Fruit fly (Drosophila melanogaster) whole organism, pupa: ENCODE results near the gene CG31913.

Experiments
- CG10348 ChIP-seq: fragments of 200-800 bp; sonication (Bioruptor generic); IDR thresholded peaks from 2 replicates; pipeline ENCODE4 v1.3.6; 2022; ENCODE audit warnings: missing biosample characterization, missing genetic modification characterization
- CG12605 ChIP-seq: fragments of 200-800 bp; sonication (Bioruptor generic); IDR thresholded peaks from 2 replicates; pipeline ENCODE4 v1.3.6; 2022; ENCODE audit warnings: missing biosample characterization, missing genetic modification characterization
- CG13204 ChIP-seq: fragments of 200-800 bp; sonication (Bioruptor generic); optimal IDR thresholded peaks from 2 replicates; lab custom pipeline; 2018; ENCODE audit warnings: missing biosample characterization, mild to moderate bottlenecking, missing genetic modification characterization, moderate library complexity
- CG14655 ChIP-seq: fragments of 200-800 bp; sonication (Bioruptor generic); optimal IDR thresholded peaks from 3 replicates; lab custom pipeline; 2017; ENCODE audit warnings: mild to moderate bottlenecking, missing biosample characterization, missing genetic modification reagents, missing genetic modification characterization
- CG15710 ChIP-seq: fragments of 200-800 bp; sonication (Bioruptor generic); optimal IDR thresholded peaks from 2 replicates; lab custom pipeline; 2018; ENCODE audit warnings: missing biosample characterization, mild to moderate bottlenecking, missing genetic modification characterization, moderate library complexity
- CG17806 ChIP-seq: fragments of 200-800 bp; sonication (Bioruptor generic); optimal IDR thresholded peaks from 2 replicates; lab custom pipeline; 2018; ENCODE audit warnings: missing biosample characterization, mild to moderate bottlenecking, missing genetic modification characterization, moderate library complexity
- CG32121 ChIP-seq: fragments of 200-800 bp; sonication (Bioruptor generic); IDR thresholded peaks from 2 replicates; pipeline ENCODE4 v1.3.6; 2022; ENCODE audit warnings: missing biosample characterization, missing genetic modification characterization
- CG34367 ChIP-seq: fragments of 200-800 bp; sonication (Bioruptor generic); optimal IDR thresholded peaks from 2 replicates; lab custom pipeline; 2018; ENCODE audit warnings: missing biosample characterization, mild to moderate bottlenecking, missing genetic modification characterization
- CG4496 ChIP-seq: fragments of 200-800 bp; sonication (Bioruptor generic); IDR thresholded peaks from 3 replicates; pipeline ENCODE4 v1.3.6; 2022; ENCODE audit warnings: missing biosample characterization, missing genetic modification characterization
- CG8159 ChIP-seq: fragments of 200-800 bp; sonication (Bioruptor generic); optimal IDR thresholded peaks from 3 replicates; lab custom pipeline; 2018; ENCODE audit warnings: missing biosample characterization, mild to moderate bottlenecking, missing genetic modification characterization, moderate library complexity
- CG8301 ChIP-seq: fragments of 200-800 bp; sonication (Bioruptor generic); optimal IDR thresholded peaks from 2 replicates; lab custom pipeline; 2018; ENCODE audit warnings: missing biosample characterization, mild to moderate bottlenecking, missing genetic modification characterization
- CG9948 ChIP-seq: fragments of 200-800 bp; sonication (Bioruptor generic); optimal IDR thresholded peaks from 2 replicates; lab custom pipeline; 2018; ENCODE audit warnings: missing biosample characterization, mild to moderate bottlenecking, missing genetic modification characterization, moderate library complexity
- D1 ChIP-seq: fragments of 200-800 bp; sonication (Bioruptor generic); optimal IDR thresholded peaks from 2 replicates; lab custom pipeline; 2018; ENCODE audit warnings: missing biosample characterization, mild to moderate bottlenecking, missing genetic modification characterization, moderate library complexity
- EcR ChIP-seq: fragments of 200-800 bp; sonication (Bioruptor generic); optimal IDR thresholded peaks from 3 replicates; lab custom pipeline; 2019; ENCODE audit warnings: missing biosample characterization, missing genetic modification characterization, mild to moderate bottlenecking, moderate library complexity, missing genetic modification reagents
- Ets98B ChIP-seq: fragments of 200-800 bp; sonication (Bioruptor generic); IDR thresholded peaks from 2 replicates; pipeline ENCODE4 v1.3.6; 2022; ENCODE audit warnings: missing biosample characterization, missing genetic modification characterization
- Pif1A ChIP-seq: fragments of 200-800 bp; sonication (Bioruptor generic); optimal IDR thresholded peaks from 3 replicates; lab custom pipeline; 2016; ENCODE audit warnings: missing biosample characterization, missing genetic modification characterization
- Pif1B ChIP-seq: fragments of 200-800 bp; sonication (Bioruptor generic); optimal IDR thresholded peaks from 3 replicates; lab custom pipeline; 2016; ENCODE audit warnings: missing biosample characterization, missing genetic modification characterization
- Snoo ChIP-seq: fragments of 200-800 bp; sonication (Bioruptor generic); optimal IDR thresholded peaks from 3 replicates; lab custom pipeline; 2017; ENCODE audit warnings: missing biosample characterization, mild to moderate bottlenecking, missing genetic modification characterization, inconsistent platforms
- fd96Ca ChIP-seq: fragments of 200-800 bp; sonication (Bioruptor generic); IDR thresholded peaks from 3 replicates; pipeline ENCODE4 v1.3.6; 2022; ENCODE audit warnings: missing biosample characterization, missing genetic modification characterization
- gl ChIP-seq: fragments of 200-800 bp; sonication (Bioruptor generic); optimal IDR thresholded peaks from 2 replicates; lab custom pipeline; 2018; ENCODE audit warnings: missing biosample characterization, mild to moderate bottlenecking, missing genetic modification characterization
- rn ChIP-seq: fragments of 200-800 bp; sonication (Bioruptor generic); IDR thresholded peaks from 2 replicates; pipeline ENCODE4 v1.3.6; 2022; ENCODE audit warnings: missing biosample characterization, missing genetic modification characterization

The CG31913 gene

dm6 chr2L:5799435-5800387 is 15.9 kb downstream of the CG31913 start, which contains the start of gene CG9171:
Gene CG9171 (minus strand): TSS chr2L:5800253.
- TF ChIP-seq Pif1A (GFP tag; lab: Kevin White, UChicago) (peak; percentile 13), gl (tag; lab: Kevin White, UChicago) (peak; percentile 45), rn (GFP tag; lab: Robert Waterston, UW) (no peak), EcR (peak; percentile 4), Ets98B (peak; percentile 36; the same call in 1 of the 2 replicates), CG4496 (GFP tag; lab: Robert Waterston, UW) (peak; percentile 50; the same call in 1 of the 3 replicates), CG8301 (peak; percentile 11), CG32121 (GFP tag; lab: Robert Waterston, UW) (peak; percentile 18; the same call in 1 of the 2 replicates), CG12605 (GFP tag; lab: Robert Waterston, UW) (peak; percentile 30; the same call in 1 of the 2 replicates), CG15710 (peak; percentile 23), CG14655 (GFP tag; lab: Kevin White, UChicago) (peak; percentile 61), CG13204 (GFP tag; lab: Kevin White, UChicago) (peak; percentile 40), CG10348 (no peak), fd96Ca (GFP tag; lab: Robert Waterston, UW) (peak; percentile 17; the same call in 2 of the 3 replicates), CG9948 (tag; lab: Kevin White, UChicago) (no peak), CG34367 (no peak), CG8159 (peak; percentile 24), Snoo (tag; lab: Kevin White, UChicago) (no peak)
- TF ChIP-seq, all 21 proteins: peak for 13

- TF ChIP-seq Pif1A (GFP tag; lab: Kevin White, UChicago) (no peak), CG34367 (no peak), Pif1B (GFP tag; lab: Kevin White, UChicago) (no peak), fd96Ca (GFP tag; lab: Robert Waterston, UW) (no peak)
Observed at dm6 chr2L:5800388-5800748, 16.5 kb downstream of the CG31913 start.

dm6 chr2L:5801926-5802325 is 18.1 kb downstream of the CG31913 start, which contains the start of the genes CG14005 and CG7239:
Gene CG14005 (minus strand): TSS chr2L:5801975.
Gene CG7239 (plus strand): TSS chr2L:5802220.
- TF ChIP-seq D1 (tag; lab: Kevin White, UChicago) (no peak), Ets98B (no peak), CG14655 (GFP tag; lab: Kevin White, UChicago) (no peak)

dm6 chr2L:5804077-5804476 is 20.2 kb downstream of the CG31913 start:
- TF ChIP-seq gl (tag; lab: Kevin White, UChicago) (no peak), CG15710 (no peak), CG4496 (GFP tag; lab: Robert Waterston, UW) (no peak), CG17806 (tag; lab: Kevin White, UChicago) (no peak), CG32121 (GFP tag; lab: Robert Waterston, UW) (no peak), CG8159 (no peak), CG8301 (peak; percentile 15)

dm6 chr2L:5805091-5805817 is 21.4 kb downstream of the CG31913 start, which contains the start of gene CG11034:
Gene CG11034 (plus strand): TSS chr2L:5805395.
- TF ChIP-seq CG13204 (GFP tag; lab: Kevin White, UChicago) (no peak), CG8301 (no peak), Ets98B (no peak; the same call in 1 of the 2 replicates), CG14655 (GFP tag; lab: Kevin White, UChicago) (no peak), CG12605 (GFP tag; lab: Robert Waterston, UW) (0 out of 2 replicates have a peak, but pooled peaks have one; percentile 35), fd96Ca (GFP tag; lab: Robert Waterston, UW) (no peak), CG4496 (GFP tag; lab: Robert Waterston, UW) (no peak), CG9948 (tag; lab: Kevin White, UChicago) (no peak), CG8159 (no peak), EcR (peak; percentile 90)

- TF ChIP-seq CG9948 (tag; lab: Kevin White, UChicago) (no peak), CG32121 (GFP tag; lab: Robert Waterston, UW) (no peak), CG8159 (no peak), CG10348 (no peak), CG15710 (no peak), Ets98B (no peak)
- TF ChIP-seq, all 21 proteins: peak for 0
Observed at dm6 chr2L:5811274-5811673, 27.4 kb downstream of the CG31913 start, which contains the start of gene CG43307. Gene CG43307 (plus strand): TSS chr2L:5811574.
